Worm (Caenorhabditis elegans): Measurements from ENCODE around the gene T05A7.7.

- TF ChIP-seq him-1 (tag; optimal IDR thresholded peaks at IDR 0.05) (no peak), W03F9.2 (tag; optimal IDR thresholded peaks at IDR 0.05) (no peak)
These were observed 32.5 kb downstream of the T05A7.7 start, which contains the start of gene lgc-27 for ce11 chrII:4648785-4649184.

All from whole organism, L4/young adult.